Worm (Caenorhabditis elegans) whole organism, L3 larva: ENCODE measurements around the gene clec-250.

Experiments
- ceh-9 ChIP-seq: sonication (generic microtip); optimal IDR thresholded peaks from 2 replicates; lab custom pipeline; 2018; ENCODE audit warnings: missing biosample characterization, missing genetic modification characterization
- daf-12 ChIP-seq: fragments of 150-350 bp; optimal IDR thresholded peaks from 2 replicates; lab custom pipeline; 2014; ENCODE audit warnings: missing biosample characterization, missing genetic modification reagents, missing genetic modification characterization
- elt-2 ChIP-seq: sonication (generic microtip); optimal IDR thresholded peaks from 2 replicates; lab custom pipeline; 2016; ENCODE audit warnings: missing genetic modification reagents, mild to moderate bottlenecking, missing genetic modification characterization, missing compliant biosample characterization
- eor-1 ChIP-seq, 2 experiments: fragments of 150-350 bp; optimal IDR thresholded peaks; 2 replicates each; lab custom pipeline; 2014 to 2018; ENCODE audit warnings: missing biosample characterization in 2 of 2, missing genetic modification characterization in 2 of 2
- hmg-11 ChIP-seq: sonication (generic microtip); optimal IDR thresholded peaks from 2 replicates; lab custom pipeline; 2016; ENCODE audit warnings: missing genetic modification characterization, missing compliant biosample characterization
- jun-1 ChIP-seq: fragments of 150-350 bp; optimal IDR thresholded peaks from 2 replicates; lab custom pipeline; 2014; ENCODE audit warnings: missing biosample characterization, missing genetic modification reagents, missing genetic modification characterization
- lsy-12 ChIP-seq: sonication (generic microtip); optimal IDR thresholded peaks from 2 replicates; lab custom pipeline; 2016; ENCODE audit warnings: mild to moderate bottlenecking, missing genetic modification characterization, missing compliant biosample characterization
- mdl-1 ChIP-seq: fragments of 150-350 bp; optimal IDR thresholded peaks from 2 replicates; lab custom pipeline; 2014; ENCODE audit warnings: missing biosample characterization, missing genetic modification characterization
- nhr-23 ChIP-seq: fragments of 150-350 bp; optimal IDR thresholded peaks from 2 replicates; lab custom pipeline; 2014; ENCODE audit warnings: missing biosample characterization, missing genetic modification reagents, missing genetic modification characterization
- nhr-67 ChIP-seq: fragments of 150-350 bp; optimal IDR thresholded peaks from 2 replicates; lab custom pipeline; 2014; ENCODE audit warnings: missing biosample characterization, missing genetic modification characterization
- nhr-76 ChIP-seq: fragments of 150-350 bp; sonication (generic microtip); optimal IDR thresholded peaks from 5 replicates; lab custom pipeline; 2014; ENCODE audit warnings: missing biosample characterization, missing genetic modification characterization
- pha-4 ChIP-seq: fragments of 150-350 bp; optimal IDR thresholded peaks from 2 replicates; lab custom pipeline; 2014; ENCODE audit warnings: missing biosample characterization, missing genetic modification reagents, missing genetic modification characterization
- snpc-4 ChIP-seq: fragments of 150-350 bp; optimal IDR thresholded peaks from 2 replicates; lab custom pipeline; 2014; ENCODE audit warnings: missing biosample characterization, missing genetic modification characterization
- ztf-4 ChIP-seq: fragments of 150-350 bp; optimal IDR thresholded peaks from 2 replicates; lab custom pipeline; 2014; ENCODE audit warnings: missing biosample characterization, missing genetic modification characterization

Gene clec-250

DNA sequence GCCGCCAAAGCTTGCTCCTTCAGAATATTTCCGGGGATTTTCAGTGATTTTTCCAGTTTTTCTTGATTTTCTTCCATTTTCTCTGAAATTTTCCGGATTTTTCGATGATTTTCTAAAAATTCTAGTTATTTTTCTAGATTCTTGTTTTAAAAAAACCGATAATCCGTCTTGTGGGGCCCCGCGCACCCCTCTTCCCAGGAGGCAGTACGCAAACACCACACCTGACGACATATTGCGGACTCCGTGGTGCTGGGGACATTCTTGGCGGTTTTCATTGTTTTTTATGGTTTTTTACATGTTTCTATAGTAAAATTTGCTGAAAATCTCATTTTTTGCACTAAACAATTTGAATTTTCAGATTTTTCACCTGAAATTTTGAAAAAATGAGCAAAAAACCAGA, 52.3 kb downstream of the clec-250 start, which contains the start of the genes ubc-19 and Y69H2.7:
Gene ubc-19, minus strand, starts transcription at position 82 of the 400 bp plus-strand sequence.
Gene Y69H2.7, plus strand, starts transcription at position 309 of the 400 bp plus-strand sequence.
- TF ChIP-seq ztf-4 (tag; lab: Kevin White, UChicago) (no peak), nhr-23 (tag; lab: Kevin White, UChicago) (no peak), hmg-11 (tag; lab: Kevin White, UChicago) (peak; percentile 70), pha-4 (tag; lab: Kevin White, UChicago) (peak; percentile 24), mdl-1 (no peak), jun-1 (no peak), ceh-9 (no peak), elt-2 (tag; lab: Kevin White, UChicago) (no peak), nhr-67 (tag; lab: Kevin White, UChicago) (no peak), eor-1 (tag; optimal IDR thresholded peaks at IDR 0.05; lab: Kevin White, UChicago) (no peak), snpc-4 (tag; lab: Kevin White, UChicago) (peak; percentile 41), lsy-12 (tag; lab: Kevin White, UChicago) (no peak), nhr-76 (tag; lab: Kevin White, UChicago) (no peak), daf-12 (tag; lab: Kevin White, UChicago) (no peak)
